Worm (Caenorhabditis elegans) whole organism, late embryonic: ENCODE data around the gene srh-7.

Experiments
- C08G9.2 ChIP-seq: sonication (generic microtip); optimal IDR thresholded peaks from 2 replicates; lab custom pipeline; 2016; ENCODE audit warnings: mild to moderate bottlenecking, missing genetic modification characterization, moderate library complexity, missing compliant biosample characterization
- K02D7.2 ChIP-seq: sonication (generic microtip); optimal IDR thresholded peaks from 2 replicates; lab custom pipeline; 2017; ENCODE audit warnings: mild to moderate bottlenecking, missing genetic modification characterization, missing compliant biosample characterization
- K09A11.1 ChIP-seq: sonication (generic microtip); optimal IDR thresholded peaks from 2 replicates; lab custom pipeline; 2017; ENCODE audit warnings: antibody characterized with exemption, mild to moderate bottlenecking, missing genetic modification characterization, missing compliant biosample characterization; ENCODE audit not compliant: insufficient read depth
- ahr-1 ChIP-seq: sonication (generic microtip); optimal IDR thresholded peaks from 2 replicates; lab custom pipeline; 2016; ENCODE audit warnings: missing genetic modification characterization, missing compliant biosample characterization
- ama-1 ChIP-seq: fragments of 150-350 bp; optimal IDR thresholded peaks from 2 replicates; lab custom pipeline; 2014
- ceh-18 ChIP-seq: sonication (generic microtip); optimal IDR thresholded peaks from 2 replicates; lab custom pipeline; 2016; ENCODE audit warnings: missing genetic modification characterization, missing compliant biosample characterization
- ceh-19 ChIP-seq: fragments of 200-800 bp; sonication (Bioruptor generic); optimal IDR thresholded peaks from 2 replicates; lab custom pipeline; 2018; ENCODE audit warnings: mild to moderate bottlenecking, missing genetic modification characterization, missing compliant biosample characterization
- ceh-22 ChIP-seq: sonication (generic microtip); optimal IDR thresholded peaks from 2 replicates; lab custom pipeline; 2017; ENCODE audit warnings: missing biosample characterization, missing genetic modification characterization
- ceh-24 ChIP-seq: sonication (generic microtip); optimal IDR thresholded peaks from 2 replicates; lab custom pipeline; 2016; ENCODE audit warnings: mild to moderate bottlenecking, missing genetic modification characterization, missing compliant biosample characterization
- ceh-31 ChIP-seq: sonication (generic microtip); optimal IDR thresholded peaks from 2 replicates; lab custom pipeline; 2016; ENCODE audit warnings: missing genetic modification characterization, missing compliant biosample characterization
- ceh-34 ChIP-seq: sonication (generic microtip); optimal IDR thresholded peaks from 2 replicates; lab custom pipeline; 2016; ENCODE audit warnings: mild to moderate bottlenecking, missing genetic modification characterization, missing compliant biosample characterization
- ceh-45 ChIP-seq: fragments of 200-800 bp; sonication (Bioruptor generic); IDR thresholded peaks from 2 replicates; pipeline ENCODE4 v1.3.6; 2022; ENCODE audit warnings: missing genetic modification reagents, missing genetic modification characterization, missing compliant biosample characterization
- ceh-48 ChIP-seq: sonication (generic microtip); optimal IDR thresholded peaks from 2 replicates; lab custom pipeline; 2016; ENCODE audit warnings: missing genetic modification characterization, inconsistent platforms, missing compliant biosample characterization
- ceh-9 ChIP-seq: sonication (generic microtip); optimal IDR thresholded peaks from 2 replicates; lab custom pipeline; 2016; ENCODE audit warnings: mild to moderate bottlenecking, missing genetic modification characterization, inconsistent platforms, missing compliant biosample characterization
- che-1 ChIP-seq: sonication (generic microtip); optimal IDR thresholded peaks from 2 replicates; lab custom pipeline; 2016; ENCODE audit warnings: mild to moderate bottlenecking, missing genetic modification characterization, missing compliant biosample characterization
- dmd-4 ChIP-seq: sonication (generic microtip); optimal IDR thresholded peaks from 2 replicates; lab custom pipeline; 2016; ENCODE audit warnings: borderline replicate concordance, missing genetic modification characterization, missing compliant biosample characterization
- dve-1 ChIP-seq: sonication (generic microtip); optimal IDR thresholded peaks from 2 replicates; lab custom pipeline; 2017; ENCODE audit warnings: antibody characterized with exemption, mild to moderate bottlenecking, missing genetic modification characterization, missing compliant biosample characterization
- elt-2 ChIP-seq: sonication (generic microtip); optimal IDR thresholded peaks from 2 replicates; lab custom pipeline; 2016; ENCODE audit warnings: missing genetic modification reagents, missing genetic modification characterization, missing compliant biosample characterization
- ets-4 ChIP-seq: sonication (generic microtip); optimal IDR thresholded peaks from 2 replicates; lab custom pipeline; 2016; ENCODE audit warnings: missing genetic modification characterization, missing compliant biosample characterization
- eyg-1 ChIP-seq: sonication (generic microtip); optimal IDR thresholded peaks from 2 replicates; lab custom pipeline; 2016; ENCODE audit warnings: missing genotype, missing genetic modification characterization, missing compliant biosample characterization
- fax-1 ChIP-seq: sonication (generic microtip); optimal IDR thresholded peaks from 2 replicates; lab custom pipeline; 2016; ENCODE audit warnings: missing genotype, missing genetic modification characterization, missing compliant biosample characterization
- fkh-10 ChIP-seq: fragments of 150-350 bp; optimal IDR thresholded peaks from 2 replicates; lab custom pipeline; 2014; ENCODE audit warnings: missing biosample characterization, missing genetic modification reagents, missing genetic modification characterization
- gmeb-2 ChIP-seq: sonication (generic microtip); optimal IDR thresholded peaks from 2 replicates; lab custom pipeline; 2016; ENCODE audit warnings: missing genetic modification characterization, inconsistent platforms, missing compliant biosample characterization
- hlh-13 ChIP-seq: fragments of 200-800 bp; sonication (Bioruptor generic); optimal IDR thresholded peaks from 2 replicates; lab custom pipeline; 2018; ENCODE audit warnings: mild to moderate bottlenecking, missing genetic modification characterization, missing compliant biosample characterization
- hlh-6 ChIP-seq: sonication (generic microtip); optimal IDR thresholded peaks from 2 replicates; lab custom pipeline; 2016; ENCODE audit warnings: missing genotype, missing genetic modification characterization, missing compliant biosample characterization
- lim-6 ChIP-seq: sonication (generic microtip); optimal IDR thresholded peaks from 2 replicates; lab custom pipeline; 2016; ENCODE audit warnings: missing genetic modification characterization, missing compliant biosample characterization
- nhr-11 ChIP-seq: fragments of 150-350 bp; optimal IDR thresholded peaks from 2 replicates; lab custom pipeline; 2014; ENCODE audit warnings: missing biosample characterization, missing genetic modification characterization
- nhr-232 ChIP-seq: sonication (generic microtip); optimal IDR thresholded peaks from 2 replicates; lab custom pipeline; 2016; ENCODE audit warnings: missing genetic modification characterization, missing compliant biosample characterization
- npax-4 ChIP-seq: sonication (generic microtip); optimal IDR thresholded peaks from 2 replicates; lab custom pipeline; 2016; ENCODE audit warnings: missing genetic modification characterization, missing compliant biosample characterization
- pax-1 ChIP-seq: fragments of 150-350 bp; optimal IDR thresholded peaks from 2 replicates; lab custom pipeline; 2014; ENCODE audit warnings: missing biosample characterization, missing genetic modification characterization
- ref-2 ChIP-seq: sonication (generic microtip); optimal IDR thresholded peaks from 2 replicates; lab custom pipeline; 2016; ENCODE audit warnings: missing genetic modification characterization, missing compliant biosample characterization
- sox-2 ChIP-seq: fragments of 200-800 bp; sonication (Bioruptor generic); IDR thresholded peaks from 2 replicates; pipeline ENCODE4 v1.3.6; 2022; ENCODE audit warnings: missing genetic modification reagents, missing genetic modification characterization, missing compliant biosample characterization
- sox-4 ChIP-seq: sonication (generic microtip); optimal IDR thresholded peaks from 2 replicates; lab custom pipeline; 2017; ENCODE audit warnings: mild to moderate bottlenecking, missing genetic modification characterization, inconsistent platforms, missing compliant biosample characterization
- unc-42 ChIP-seq: sonication (generic microtip); optimal IDR thresholded peaks from 2 replicates; lab custom pipeline; 2016; ENCODE audit warnings: missing genotype, missing genetic modification characterization, missing compliant biosample characterization
- unc-55 ChIP-seq: sonication (generic microtip); optimal IDR thresholded peaks from 2 replicates; lab custom pipeline; 2017; ENCODE audit warnings: missing biosample characterization, missing genetic modification reagents, missing genetic modification characterization
- unc-86 ChIP-seq: sonication (generic microtip); optimal IDR thresholded peaks from 2 replicates; lab custom pipeline; 2016; ENCODE audit warnings: missing genetic modification characterization, missing compliant biosample characterization
- zip-5 ChIP-seq: sonication (generic microtip); optimal IDR thresholded peaks from 2 replicates; lab custom pipeline; 2016; ENCODE audit warnings: missing genetic modification characterization, missing compliant biosample characterization
- ztf-16 ChIP-seq: sonication (generic microtip); optimal IDR thresholded peaks from 2 replicates; lab custom pipeline; 2017; ENCODE audit warnings: missing genetic modification characterization, missing compliant biosample characterization

Gene srh-7

DNA sequence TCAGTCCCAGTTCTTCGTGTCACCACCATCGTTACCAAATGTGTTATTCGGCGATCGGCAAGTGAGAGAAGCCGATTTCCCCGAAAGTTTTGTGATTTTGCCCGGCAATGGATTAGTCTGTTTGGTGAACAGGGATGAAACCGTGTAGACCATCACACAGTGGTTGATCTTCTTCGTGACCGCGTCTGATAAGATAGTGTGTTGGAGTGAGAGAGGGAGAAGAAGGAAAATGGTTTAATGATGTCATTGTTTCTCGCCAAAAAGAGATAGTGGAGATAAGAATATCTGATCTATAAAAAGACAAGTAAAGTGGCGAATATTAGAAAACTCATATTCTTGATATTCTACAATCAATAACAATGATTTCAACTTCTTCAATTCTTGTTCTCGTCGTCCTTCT, 28.2 kb upstream of the srh-7 start, which contains the start of gene nlp-31:
nlp-31 (plus strand) TSS at position 237 of the 400 bp plus-strand sequence.
- TF ChIP-seq elt-2 (tag; lab: Kevin White, UChicago): peak; percentile 61
- TF ChIP-seq C08G9.2 (tag; lab: Kevin White, UChicago): no peak
- TF ChIP-seq ref-2 (tag; lab: Kevin White, UChicago): peak; percentile 3

DNA sequence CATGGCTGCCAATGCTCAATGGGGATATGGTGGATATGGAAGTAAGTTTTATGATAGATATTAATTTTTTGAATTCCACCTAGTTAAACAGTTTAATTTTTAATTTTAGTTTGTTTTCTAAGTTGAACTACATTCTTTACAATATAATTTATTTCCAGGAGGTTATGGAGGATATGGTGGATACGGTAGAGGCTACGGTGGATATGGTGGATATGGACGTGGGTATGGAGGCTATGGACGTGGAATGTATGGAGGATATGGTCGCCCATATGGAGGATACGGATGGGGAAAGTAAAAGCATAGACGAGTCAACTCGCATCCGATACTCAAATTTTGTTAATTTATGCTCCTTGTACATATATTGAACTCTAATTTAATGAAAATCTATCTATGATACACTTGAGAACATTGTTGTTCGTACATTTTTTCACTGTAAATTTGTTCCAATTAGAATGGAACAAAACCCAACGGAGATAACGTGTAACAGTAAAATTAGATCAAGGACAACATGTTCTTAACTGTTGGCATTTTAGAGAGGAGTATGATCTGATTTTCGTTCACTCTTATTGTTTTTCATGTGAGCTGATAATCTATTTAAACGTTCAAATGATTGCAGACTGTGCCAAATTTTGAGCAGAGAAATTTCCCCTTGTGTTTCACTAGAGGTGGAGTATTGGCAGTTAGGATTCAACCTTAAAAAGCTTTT, 27.6 kb upstream of the srh-7 start:
- TF ChIP-seq eyg-1 (tag; lab: Kevin White, UChicago) (no peak), nhr-232 (tag; lab: Kevin White, UChicago) (no peak), pax-1 (no peak), K09A11.1 (tag; lab: Kevin White, UChicago) (no peak)
- TF ChIP-seq, all 69 proteins: peak for 0

DNA sequence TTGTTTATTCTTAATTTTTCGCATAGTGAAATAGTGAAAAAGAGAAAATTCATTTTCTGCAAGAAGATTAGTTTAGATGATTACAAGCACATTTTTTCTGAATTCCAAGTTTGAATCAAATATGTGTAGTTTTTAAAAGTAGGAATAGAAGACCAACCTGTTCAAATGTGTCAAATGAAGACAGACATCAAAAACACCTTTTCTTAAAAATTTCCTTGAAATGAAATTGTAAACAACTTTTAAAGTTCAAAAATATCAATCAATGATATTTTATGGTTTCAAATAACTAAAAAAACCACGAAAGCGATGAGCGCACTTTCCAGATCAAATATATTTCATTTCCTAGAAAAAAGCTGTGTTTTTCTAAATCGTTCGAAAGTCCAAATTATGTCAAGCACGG, 26.3 kb upstream of the srh-7 start, which contains the start of gene nlp-30:
nlp-30 (plus strand) TSS at position 301 of the 400 bp plus-strand sequence.
- TF ChIP-seq ceh-18 (tag; lab: Kevin White, UChicago) (no peak), ceh-19 (GFP tag; lab: Kevin White, UChicago) (no peak), fax-1 (tag; lab: Kevin White, UChicago) (no peak), nhr-11 (no peak), ets-4 (tag; lab: Kevin White, UChicago) (no peak), gmeb-2 (tag; lab: Kevin White, UChicago) (no peak), ceh-24 (tag; lab: Kevin White, UChicago) (no peak)

DNA sequence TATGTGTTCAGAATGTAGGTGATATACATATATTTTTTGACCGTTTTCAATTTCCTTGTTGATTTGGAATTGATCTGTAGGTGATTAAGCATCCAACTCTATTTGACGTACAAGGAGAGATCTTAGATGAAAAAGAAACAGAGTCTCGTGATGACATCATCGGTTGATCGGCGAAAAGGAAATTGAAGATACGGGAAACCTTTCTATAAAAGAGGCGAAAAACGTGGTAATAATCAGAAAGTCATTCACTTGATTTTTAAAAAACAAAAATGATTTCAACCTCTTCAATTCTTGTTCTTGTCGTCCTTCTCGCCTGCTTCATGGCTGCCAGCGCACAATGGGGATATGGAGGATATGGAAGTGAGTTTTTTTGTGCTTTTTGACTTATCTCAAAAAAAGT, 23.8 kb upstream of the srh-7 start, which contains the start of gene nlp-29:
nlp-29 (plus strand) TSS at position 248 of the 400 bp plus-strand sequence.
- peak; percentile 12 for TF ChIP-seq dve-1 (tag; lab: Kevin White, UChicago)
- TF ChIP-seq che-1 (tag; lab: Kevin White, UChicago): no peak
- no peak for TF ChIP-seq ztf-16 (tag; lab: Kevin White, UChicago)
- TF ChIP-seq ceh-48 (tag; lab: Kevin White, UChicago): no peak
- TF ChIP-seq unc-86: no peak
- TF ChIP-seq ceh-45 (GFP tag; lab: Robert Waterston, UW): no peak
- no peak for TF ChIP-seq lim-6 (tag; lab: Kevin White, UChicago)

DNA sequence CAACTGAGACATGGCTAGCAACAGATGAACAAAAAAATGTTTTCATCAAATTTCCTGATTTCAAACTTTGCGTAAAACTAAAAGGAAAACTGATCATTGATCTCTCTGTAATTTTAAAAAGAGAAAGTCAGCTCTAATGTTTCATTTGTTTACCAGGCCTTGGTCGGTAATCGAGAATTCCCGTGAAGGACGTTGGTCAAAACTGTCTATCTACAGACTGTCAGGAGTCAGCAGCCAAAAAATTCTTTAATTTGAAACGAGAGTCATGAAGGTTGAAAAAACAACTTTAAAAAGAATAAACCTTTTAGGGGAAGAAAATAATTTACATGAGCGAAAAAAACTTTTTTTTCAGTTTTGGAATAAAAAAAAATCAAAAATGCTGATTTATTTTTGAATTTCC, 22.9 kb upstream of the srh-7 start:
- TF ChIP-seq fax-1 (tag; lab: Kevin White, UChicago) (no peak), ceh-48 (tag; lab: Kevin White, UChicago) (no peak), ceh-31 (no peak), ceh-9 (tag; lab: Kevin White, UChicago) (no peak), hlh-6 (tag; lab: Kevin White, UChicago) (no peak), sox-2 (GFP tag; lab: Robert Waterston, UW) (no peak), ceh-24 (tag; lab: Kevin White, UChicago) (no peak), gmeb-2 (tag; lab: Kevin White, UChicago) (no peak), dmd-4 (no peak), sox-4 (tag; lab: Kevin White, UChicago) (no peak), zip-5 (tag; lab: Kevin White, UChicago) (no peak), ceh-45 (GFP tag; lab: Robert Waterston, UW) (no peak), unc-55 (GFP tag; lab: Kevin White, UChicago) (no peak), unc-42 (no peak)

DNA sequence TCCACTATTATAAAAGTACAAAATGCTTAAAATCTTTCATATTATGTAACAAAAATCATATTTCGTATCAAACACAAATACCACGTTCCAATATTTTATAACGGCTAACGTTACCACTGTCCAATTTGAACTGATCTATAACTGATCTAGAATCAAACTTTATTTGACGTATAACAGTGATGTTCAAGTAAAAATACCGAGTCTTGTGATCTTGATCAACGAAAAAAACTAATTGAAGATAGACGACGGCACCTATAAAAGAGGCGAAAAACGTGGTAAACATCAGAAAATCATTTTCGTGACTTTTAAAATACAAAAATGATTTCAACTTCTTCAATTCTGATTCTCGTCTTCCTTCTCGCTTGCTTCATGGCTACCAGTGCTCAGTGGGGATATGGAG, 20.4 kb upstream of the srh-7 start, which contains the start of gene nlp-28:
nlp-28 (plus strand) TSS at position 285 of the 400 bp plus-strand sequence.
- TF ChIP-seq K09A11.1 (tag; lab: Kevin White, UChicago): no peak
- TF ChIP-seq npax-4 (tag; lab: Kevin White, UChicago): no peak
- no peak for TF ChIP-seq ahr-1 (tag; lab: Kevin White, UChicago)
- no peak for TF ChIP-seq ceh-19 (GFP tag; lab: Kevin White, UChicago)
- TF ChIP-seq zip-5 (tag; lab: Kevin White, UChicago): no peak
- TF ChIP-seq K02D7.2 (tag; lab: Kevin White, UChicago): no peak
- TF ChIP-seq sox-4 (tag; lab: Kevin White, UChicago): no peak
- TF ChIP-seq ceh-22 (tag; lab: Kevin White, UChicago): no peak
- TF ChIP-seq ceh-34: no peak
- TF ChIP-seq elt-2 (tag; lab: Kevin White, UChicago): no peak
- TF ChIP-seq che-1 (tag; lab: Kevin White, UChicago): no peak
- TF ChIP-seq hlh-13 (GFP tag; lab: Kevin White, UChicago): no peak
- TF ChIP-seq dve-1 (tag; lab: Kevin White, UChicago): no peak
- no peak for TF ChIP-seq ama-1 (lab: Kevin White, UChicago)
- no peak for TF ChIP-seq fkh-10
